Worm (Caenorhabditis elegans): ENCODE results near the gene F37C12.18.

F37C12.18 gene

DNA sequence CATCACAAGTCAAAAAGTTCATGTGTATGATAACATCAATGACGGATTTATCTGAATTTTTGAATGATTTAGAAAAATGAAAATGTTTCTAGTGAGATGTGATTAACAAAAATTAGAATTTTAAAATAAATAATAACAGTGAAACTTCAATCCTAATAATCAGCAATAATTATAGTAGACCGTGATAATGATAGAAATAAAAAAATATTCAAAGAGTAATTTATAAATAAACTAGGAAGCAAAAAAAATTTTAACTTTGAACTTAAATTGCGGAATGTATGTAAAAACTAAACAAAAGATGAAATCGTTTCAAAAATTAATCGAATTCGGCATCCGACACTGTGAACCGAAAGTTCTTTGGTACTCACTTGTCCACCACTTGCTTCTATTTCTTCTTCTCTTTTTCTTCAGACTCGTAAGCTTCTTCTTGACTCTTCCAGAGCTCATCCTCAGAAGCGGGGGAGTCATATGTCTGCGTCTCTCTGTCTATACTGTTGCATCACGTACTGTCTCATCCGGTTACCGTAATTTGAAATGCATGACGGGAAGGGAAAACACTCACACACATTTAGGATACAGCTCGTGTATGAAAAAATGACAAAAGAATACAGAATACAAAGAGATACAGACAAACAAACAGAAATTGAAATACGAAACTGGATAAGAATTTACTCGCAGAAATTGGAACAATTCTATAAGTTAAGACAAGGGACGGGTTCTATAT is 2.1 kb downstream of the F37C12.18 start, which contains the start of gene mec-14:
Gene mec-14, minus strand, starts transcription at position 51 of the 724 bp plus-strand sequence.
- no peak for TF ChIP-seq nhr-2 (tag; optimal IDR thresholded peaks at IDR 0.05)
- TF ChIP-seq nhr-28 (tag; optimal IDR thresholded peaks at IDR 0.05) = no peak
- TF ChIP-seq elt-1 (tag; optimal IDR thresholded peaks at IDR 0.05; ENCODE audit: borderline replicate concordance, insufficient read depth) = no peak
- no peak for TF ChIP-seq blmp-1 (tag; optimal IDR thresholded peaks at IDR 0.05)
- TF ChIP-seq sptf-1 (tag; optimal IDR thresholded peaks at IDR 0.05) = no peak
- TF ChIP-seq zip-8 (tag; optimal IDR thresholded peaks at IDR 0.05) = no peak
- no peak for TF ChIP-seq pha-4 (tag; optimal IDR thresholded peaks at IDR 0.05)
- TF ChIP-seq flh-1 (GFP tag; optimal IDR thresholded peaks at IDR 0.05) = no peak

DNA sequence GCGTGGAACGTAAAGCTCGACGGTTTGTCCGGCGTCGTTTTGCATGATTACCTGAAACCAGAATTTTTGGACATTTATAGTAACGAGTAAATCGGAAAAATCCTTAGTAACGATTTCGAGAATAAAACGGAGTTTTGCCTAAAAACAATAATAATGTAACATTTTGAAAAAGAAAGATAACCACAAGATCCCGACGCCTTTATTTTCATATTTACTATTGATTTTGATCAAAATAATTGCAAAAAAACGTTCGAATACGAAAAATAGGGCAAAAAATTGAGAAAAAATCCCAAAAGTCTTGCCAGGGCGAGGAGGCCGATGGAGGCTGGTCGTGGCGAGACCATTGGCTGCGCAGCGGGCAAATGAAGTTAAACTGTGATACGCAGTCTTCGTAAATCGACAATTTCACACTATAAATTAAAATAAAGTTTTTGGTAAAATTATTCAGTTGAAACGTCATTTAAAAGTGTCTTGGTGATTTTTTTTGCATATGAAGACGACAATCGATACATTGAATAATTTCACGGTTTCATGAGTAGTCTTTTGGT is 5.6 kb downstream of the F37C12.18 start, which contains the start of gene rps-21:
Gene rps-21, minus strand, starts transcription at position 51 of the 548 bp plus-strand sequence.
- TF ChIP-seq cnd-1 (tag; optimal IDR thresholded peaks at IDR 0.05) (no peak), unc-120 (tag; optimal IDR thresholded peaks at IDR 0.05; ENCODE audit: poor library complexity, severe bottlenecking) (peak; percentile 6), nhr-237 (tag; optimal IDR thresholded peaks at IDR 0.05) (peak; percentile 85), unc-62 (GFP tag; optimal IDR thresholded peaks at IDR 0.05) (peak; percentile 3), mab-5 (tag; optimal IDR thresholded peaks at IDR 0.05) (no peak), ceh-39 (tag; optimal IDR thresholded peaks at IDR 0.05) (peak; percentile 73), lsy-2 (tag; optimal IDR thresholded peaks at IDR 0.05) (peak; percentile 82), lin-13 (tag; optimal IDR thresholded peaks at IDR 0.05) (peak; percentile 16), pha-4 (tag; optimal IDR thresholded peaks at IDR 0.05) (peak; percentile 54), ces-1 (GFP tag; optimal IDR thresholded peaks at IDR 0.05) (peak; percentile 92), ztf-11 (tag; optimal IDR thresholded peaks at IDR 0.05) (no peak), sptf-1 (tag; optimal IDR thresholded peaks at IDR 0.05) (peak; percentile 26), mep-1 (tag; optimal IDR thresholded peaks at IDR 0.05) (peak; percentile 87)

DNA sequence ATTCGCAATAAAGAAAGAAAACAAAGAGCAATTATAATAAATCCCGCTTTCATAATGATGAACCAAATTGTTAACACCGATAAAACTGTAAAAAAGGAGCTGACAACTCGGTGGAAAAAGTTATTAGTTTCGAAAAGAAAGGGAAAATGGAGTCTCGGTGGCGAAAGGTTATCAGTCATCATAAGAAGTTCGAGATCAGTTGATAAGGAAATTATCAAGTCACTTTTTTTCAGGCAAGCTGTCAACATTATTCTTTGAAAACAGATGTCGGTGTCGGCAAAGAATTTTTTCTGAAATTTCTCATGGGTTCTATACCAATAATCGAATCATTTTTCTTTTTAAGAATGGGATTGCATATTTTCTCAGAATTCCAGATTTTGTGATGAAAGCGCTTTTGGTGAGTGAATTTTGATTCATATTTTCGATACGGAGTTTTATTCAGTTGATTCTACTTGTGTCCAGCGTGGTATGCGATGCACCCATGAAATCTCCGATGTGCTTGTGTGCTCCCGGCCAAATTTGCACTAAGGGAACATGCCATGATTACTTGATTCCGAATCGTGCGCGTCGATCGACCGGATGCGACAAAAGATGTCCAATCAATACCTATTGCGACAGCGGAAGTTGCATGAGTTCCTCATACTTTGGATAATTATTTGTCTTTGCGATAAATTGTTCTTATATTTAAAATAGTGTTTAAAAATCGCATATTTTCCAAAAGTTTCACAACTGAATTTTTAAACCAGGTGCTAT is 6.7 kb downstream of the F37C12.18 start, which contains the start of the genes F37C12.21 and F37C12.10:
Gene F37C12.21, plus strand, starts transcription at position 58 of the 753 bp plus-strand sequence.
Gene F37C12.10, minus strand, starts transcription at position 85 of the 753 bp plus-strand sequence.
- no peak for TF ChIP-seq snpc-4 (tag; optimal IDR thresholded peaks at IDR 0.05)
- no peak for TF ChIP-seq ham-2 (GFP tag; optimal IDR thresholded peaks at IDR 0.05)
- no peak for TF ChIP-seq drap-1 (GFP tag; optimal IDR thresholded peaks at IDR 0.05)
- no peak for TF ChIP-seq ces-1 (GFP tag; optimal IDR thresholded peaks at IDR 0.05)
- no peak for TF ChIP-seq lin-13 (tag; optimal IDR thresholded peaks at IDR 0.05)
- no peak for TF ChIP-seq unc-39 (tag; optimal IDR thresholded peaks at IDR 0.05)
- no peak for TF ChIP-seq unc-62 (GFP tag; optimal IDR thresholded peaks at IDR 0.05)
- no peak for TF ChIP-seq ceh-39 (tag; optimal IDR thresholded peaks at IDR 0.05)
- no peak for TF ChIP-seq nhr-28 (tag; optimal IDR thresholded peaks at IDR 0.05)
- TF ChIP-seq mls-2 (tag; optimal IDR thresholded peaks at IDR 0.05) = no peak
- TF ChIP-seq sptf-1 (tag; optimal IDR thresholded peaks at IDR 0.05) = no peak

DNA sequence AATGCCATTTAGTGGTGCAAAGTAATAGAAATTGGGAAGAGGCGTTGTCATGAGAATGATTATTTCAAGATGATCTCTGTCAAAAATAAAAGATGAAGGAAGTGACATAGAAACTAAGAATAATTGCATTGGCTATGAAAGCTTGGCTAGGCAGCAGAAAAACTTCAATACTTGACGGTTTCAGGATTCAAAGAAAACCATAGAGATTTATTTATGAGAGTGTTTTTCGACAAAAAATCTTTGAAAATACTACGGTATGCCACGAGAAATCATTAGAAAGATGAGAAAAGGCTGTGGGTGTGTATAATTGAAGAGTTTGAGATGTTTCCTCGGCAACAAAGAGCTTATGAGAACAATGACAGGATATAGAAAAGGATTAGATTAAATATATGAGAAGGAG is 9.8 kb downstream of the F37C12.18 start, which contains the start of gene F37C12.14:
Gene F37C12.14, minus strand, starts transcription at position 101 of the 400 bp plus-strand sequence.
- no peak for TF ChIP-seq elt-3 (tag; optimal IDR thresholded peaks at IDR 0.05)
- TF ChIP-seq bed-3 (GFP tag; optimal IDR thresholded peaks at IDR 0.05) = no peak
- TF ChIP-seq sem-2 (GFP tag; optimal IDR thresholded peaks at IDR 0.05) = no peak
- TF ChIP-seq ham-2 (GFP tag; optimal IDR thresholded peaks at IDR 0.05) = no peak
- no peak for TF ChIP-seq mls-2 (tag; optimal IDR thresholded peaks at IDR 0.05)
- TF ChIP-seq lsy-2 (tag; optimal IDR thresholded peaks at IDR 0.05) = no peak
- no peak for TF ChIP-seq cnd-1 (tag; optimal IDR thresholded peaks at IDR 0.05)

DNA sequence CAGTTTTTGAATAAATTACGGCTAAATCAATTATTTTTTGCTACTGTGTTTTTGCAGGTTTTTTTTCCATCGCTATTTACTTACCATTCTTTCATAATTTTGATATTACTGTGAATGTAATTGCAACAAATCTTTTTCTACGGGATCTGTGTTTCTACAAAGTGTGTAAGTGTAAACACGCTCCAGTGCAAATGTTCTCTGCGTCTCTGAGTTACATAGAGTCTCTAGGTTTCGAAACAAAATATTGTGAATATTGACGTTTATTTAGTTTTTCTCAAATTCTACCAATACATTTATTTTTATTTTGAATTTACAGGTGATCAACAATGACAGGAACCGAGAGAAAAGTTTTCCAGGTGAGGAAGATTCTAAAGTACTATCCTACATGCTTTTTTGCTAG is 11.2 kb downstream of the F37C12.18 start, which contains the start of gene yju-2:
Gene yju-2, plus strand, starts transcription at position 315 of the 400 bp plus-strand sequence.
- TF ChIP-seq snpc-4 (tag; optimal IDR thresholded peaks at IDR 0.05) (no peak), nhr-76 (tag; optimal IDR thresholded peaks at IDR 0.05) (no peak), flh-1 (GFP tag; optimal IDR thresholded peaks at IDR 0.05) (no peak), unc-62 (GFP tag; optimal IDR thresholded peaks at IDR 0.05) (no peak), nhr-237 (tag; optimal IDR thresholded peaks at IDR 0.05) (peak; percentile 47), ztf-11 (tag; optimal IDR thresholded peaks at IDR 0.05) (no peak), cnd-1 (tag; optimal IDR thresholded peaks at IDR 0.05) (no peak), sem-2 (GFP tag; optimal IDR thresholded peaks at IDR 0.05) (no peak), unc-120 (tag; optimal IDR thresholded peaks at IDR 0.05; ENCODE audit: poor library complexity, severe bottlenecking) (no peak), lsy-2 (tag; optimal IDR thresholded peaks at IDR 0.05) (peak; percentile 70), lin-13 (tag; optimal IDR thresholded peaks at IDR 0.05) (no peak), elt-1 (tag; optimal IDR thresholded peaks at IDR 0.05; ENCODE audit: borderline replicate concordance, insufficient read depth) (no peak), mls-2 (tag; optimal IDR thresholded peaks at IDR 0.05) (no peak), ceh-83 (GFP tag; optimal IDR thresholded peaks at IDR 0.05) (no peak), elt-3 (tag; optimal IDR thresholded peaks at IDR 0.05) (no peak), nhr-12 (tag; optimal IDR thresholded peaks at IDR 0.05) (no peak), hlh-1 (tag; optimal IDR thresholded peaks at IDR 0.05) (no peak), nhr-2 (tag; optimal IDR thresholded peaks at IDR 0.05) (no peak), ham-2 (GFP tag; optimal IDR thresholded peaks at IDR 0.05) (no peak), zip-8 (tag; optimal IDR thresholded peaks at IDR 0.05) (no peak), drap-1 (GFP tag; optimal IDR thresholded peaks at IDR 0.05) (no peak), pha-4 (tag; optimal IDR thresholded peaks at IDR 0.05) (peak; percentile 82), M03D4.4 (tag; optimal IDR thresholded peaks at IDR 0.05) (no peak), bed-3 (GFP tag; optimal IDR thresholded peaks at IDR 0.05) (no peak), mab-5 (tag; optimal IDR thresholded peaks at IDR 0.05) (no peak), mep-1 (tag; optimal IDR thresholded peaks at IDR 0.05) (no peak), ceh-39 (tag; optimal IDR thresholded peaks at IDR 0.05) (peak; percentile 24), lin-32 (GFP tag; optimal IDR thresholded peaks at IDR 0.05) (no peak), unc-39 (tag; optimal IDR thresholded peaks at IDR 0.05) (no peak), sptf-1 (tag; optimal IDR thresholded peaks at IDR 0.05) (peak; percentile 4), ces-1 (GFP tag; optimal IDR thresholded peaks at IDR 0.05) (peak; percentile 69), nhr-28 (tag; optimal IDR thresholded peaks at IDR 0.05) (no peak)
